Worm (Caenorhabditis elegans) whole organism, L4 larva: ENCODE measurements around the gene Y42H9AR.1.
A peak's percentile ranks its signal among the peaks of the same experiment; 100 is the strongest.

ENCODE experiments used
- ceh-82 ChIP-seq: sonication (generic microtip); optimal IDR thresholded peaks from 2 replicates; lab custom pipeline; 2017; ENCODE audit warnings: missing biosample characterization, missing genetic modification characterization
- egl-43 ChIP-seq: fragments of 200-800 bp; sonication (Bioruptor generic); IDR thresholded peaks from 2 replicates; pipeline ENCODE4 v1.3.6; 2022; ENCODE audit warnings: missing genetic modification reagents, missing genetic modification characterization, missing compliant biosample characterization
- lin-13 ChIP-seq: fragments of 150-350 bp; optimal IDR thresholded peaks from 2 replicates; lab custom pipeline; 2014; ENCODE audit warnings: missing biosample characterization, missing genetic modification reagents, missing genetic modification characterization
- lin-39 ChIP-seq: fragments of 150-350 bp; optimal IDR thresholded peaks from 2 replicates; lab custom pipeline; 2014; ENCODE audit warnings: missing biosample characterization, missing genetic modification reagents, missing genetic modification characterization
- nhr-11 ChIP-seq: fragments of 150-350 bp; optimal IDR thresholded peaks from 2 replicates; lab custom pipeline; 2014; ENCODE audit warnings: missing biosample characterization, missing genetic modification characterization
- nhr-111 ChIP-seq: fragments of 200-800 bp; sonication (Bioruptor generic); optimal IDR thresholded peaks from 2 replicates; lab custom pipeline; 2018; ENCODE audit warnings: mild to moderate bottlenecking, missing genetic modification characterization, missing compliant biosample characterization
- nhr-28 ChIP-seq: fragments of 150-350 bp; optimal IDR thresholded peaks from 2 replicates; lab custom pipeline; 2014; ENCODE audit warnings: missing biosample characterization, missing genetic modification characterization
- nhr-77 ChIP-seq: fragments of 150-350 bp; optimal IDR thresholded peaks from 2 replicates; lab custom pipeline; 2014; ENCODE audit warnings: missing biosample characterization, missing genetic modification characterization
- snpc-1.2 ChIP-seq: fragments of 200-800 bp; sonication (Bioruptor generic); IDR thresholded peaks from 2 replicates; pipeline ENCODE4 v1.3.6; 2022; ENCODE audit warnings: missing genetic modification reagents, missing genetic modification characterization, missing compliant biosample characterization
- unc-62 ChIP-seq, 3 experiments: fragments of 150-350 bp in 1 of 3; sonication (generic microtip); optimal IDR thresholded peaks in 2 of 3; peaks in 1 of 3; 1 replicate in 1 of 3; 2 replicates in 2 of 3; lab custom pipeline; 2014 to 2017; ENCODE audit warnings: missing biosample characterization in 3 of 3, missing genetic modification characterization in 3 of 3, missing genetic modification reagents in 3 of 3, missing genotype in 1 of 3
- zfp-2 ChIP-seq: sonication (generic microtip); optimal IDR thresholded peaks from 2 replicates; lab custom pipeline; 2016; ENCODE audit warnings: mild to moderate bottlenecking, missing genetic modification characterization, missing compliant biosample characterization

DNA sequence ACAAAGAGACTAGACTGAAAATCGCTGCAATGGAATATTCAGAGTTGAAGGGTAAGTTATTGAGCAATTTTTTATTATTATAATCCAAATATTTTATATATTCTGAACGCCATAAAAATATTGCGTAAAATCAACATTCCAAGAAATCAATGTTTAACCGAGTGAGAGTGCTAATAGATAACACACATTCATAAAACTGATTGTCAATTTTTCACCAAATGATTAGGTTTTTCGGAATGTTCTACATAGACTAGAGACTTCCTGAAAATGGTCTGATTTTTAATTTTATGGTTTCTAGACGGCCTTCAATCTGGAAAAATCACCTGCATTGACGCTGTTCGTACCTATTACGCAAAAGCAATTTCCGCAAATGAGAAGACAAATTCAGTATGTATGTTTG is 39.5 kb downstream of the Y42H9AR.1 start:
- no peak for TF ChIP-seq nhr-111 (GFP tag; lab: Kevin White, UChicago)
- no peak for TF ChIP-seq snpc-1.2 (GFP tag; lab: Robert Waterston, UW)
- TF ChIP-seq nhr-77 (tag; lab: Kevin White, UChicago) = no peak
- no peak for TF ChIP-seq ceh-82 (tag; lab: Kevin White, UChicago)
- TF ChIP-seq zfp-2 (tag; lab: Kevin White, UChicago) = no peak
- TF ChIP-seq unc-62 (GFP tag; optimal IDR thresholded peaks at IDR 0.05 in 1 of 2; lab: Kevin White, UChicago) = no peak
- no peak for TF ChIP-seq unc-62 (tag; optimal IDR thresholded peaks at IDR 0.05; lab: Kevin White, UChicago)
- TF ChIP-seq nhr-28 = peak; percentile 53
- no peak for TF ChIP-seq lin-39 (tag; lab: Kevin White, UChicago)
- TF ChIP-seq nhr-11 (tag; lab: Kevin White, UChicago) = no peak
- no peak for TF ChIP-seq lin-13 (GFP tag; lab: Kevin White, UChicago)
- TF ChIP-seq egl-43 (GFP tag; lab: Robert Waterston, UW) = no peak
